Fruit fly (Drosophila melanogaster) whole organism, embryonic: ENCODE measurements around the gene ago.

Experiments used
- Abd-B ChIP-seq: fragments of 200-800 bp; sonication (Bioruptor generic); optimal IDR thresholded peaks from 2 replicates; lab custom pipeline; 2018; ENCODE audit warnings: missing biosample characterization, mild to moderate bottlenecking, missing genetic modification characterization, moderate library complexity
- Adf1 ChIP-seq: fragments of 200-800 bp; sonication (Bioruptor generic); IDR thresholded peaks from 2 replicates; pipeline ENCODE4 v1.3.6; 2022; ENCODE audit warnings: missing biosample characterization, missing genetic modification characterization
- Atf-2 ChIP-seq: fragments of 200-800 bp; sonication (Bioruptor generic); optimal IDR thresholded peaks from 2 replicates; lab custom pipeline; 2016; ENCODE audit warnings: missing biosample characterization, missing genetic modification characterization
- Bgb ChIP-seq: fragments of 200-800 bp; sonication (Bioruptor generic); IDR thresholded peaks from 2 replicates; pipeline ENCODE4 v1.3.6; 2022; ENCODE audit warnings: missing biosample characterization, missing genetic modification characterization; ENCODE audit not compliant: partially characterized antibody
- CG10979 ChIP-seq: fragments of 200-800 bp; sonication (Bioruptor generic); optimal IDR thresholded peaks from 2 replicates; lab custom pipeline; 2018; ENCODE audit warnings: missing biosample characterization, mild to moderate bottlenecking, missing genetic modification characterization, moderate library complexity
- CG11560 ChIP-seq: fragments of 200-800 bp; sonication (Bioruptor generic); IDR thresholded peaks from 3 replicates; pipeline ENCODE4 v1.3.6; 2022; ENCODE audit warnings: missing biosample characterization, missing genetic modification characterization
- CG11723 ChIP-seq: fragments of 200-800 bp; sonication (Bioruptor generic); optimal IDR thresholded peaks from 2 replicates; lab custom pipeline; 2017; ENCODE audit warnings: missing biosample characterization, mild to moderate bottlenecking, missing genetic modification characterization
- CG12942 ChIP-seq: fragments of 200-800 bp; sonication (Bioruptor generic); optimal IDR thresholded peaks from 3 replicates; lab custom pipeline; 2016; ENCODE audit warnings: missing biosample characterization, missing genetic modification characterization
- CG13123 ChIP-seq: fragments of 200-800 bp; sonication (Bioruptor generic); optimal IDR thresholded peaks from 2 replicates; lab custom pipeline; 2016; ENCODE audit warnings: missing biosample characterization, missing genetic modification characterization
- CG17385 ChIP-seq: fragments of 200-800 bp; sonication (Bioruptor generic); optimal IDR thresholded peaks from 3 replicates; lab custom pipeline; 2018; ENCODE audit warnings: missing biosample characterization, mild to moderate bottlenecking, missing genetic modification characterization
- CG2875 ChIP-seq: fragments of 200-800 bp; sonication (Bioruptor generic); optimal IDR thresholded peaks from 2 replicates; lab custom pipeline; 2017; ENCODE audit warnings: missing biosample characterization, mild to moderate bottlenecking, missing genetic modification characterization, missing genetic modification reagents
- CG30431 ChIP-seq: fragments of 200-800 bp; sonication (Bioruptor generic); optimal IDR thresholded peaks from 2 replicates; lab custom pipeline; 2017; ENCODE audit warnings: missing biosample characterization, missing genetic modification characterization
- CG3726 ChIP-seq: fragments of 200-800 bp; sonication (Bioruptor generic); IDR thresholded peaks from 3 replicates; pipeline ENCODE4, ENCODE4 v1.3.6; 2022; ENCODE audit warnings: missing biosample characterization, missing genetic modification characterization
- CG6254 ChIP-seq: fragments of 200-800 bp; sonication (Bioruptor generic); optimal IDR thresholded peaks from 3 replicates; lab custom pipeline; 2017; ENCODE audit warnings: mild to moderate bottlenecking, missing biosample characterization, missing genetic modification reagents, missing genetic modification characterization
- CG7271 ChIP-seq: fragments of 200-800 bp; sonication (Bioruptor generic); optimal IDR thresholded peaks from 2 replicates; lab custom pipeline; 2018; ENCODE audit warnings: missing biosample characterization, mild to moderate bottlenecking, missing genetic modification characterization, moderate library complexity
- CG7357 ChIP-seq: fragments of 200-800 bp; sonication (Bioruptor generic); IDR thresholded peaks from 3 replicates; pipeline ENCODE4 v1.3.6; 2022; ENCODE audit warnings: missing biosample characterization, missing genetic modification characterization
- CG7928 ChIP-seq: fragments of 200-800 bp; sonication (Bioruptor generic); optimal IDR thresholded peaks from 2 replicates; lab custom pipeline; 2017; ENCODE audit warnings: missing biosample characterization, mild to moderate bottlenecking, missing genetic modification characterization
- CG8359 ChIP-seq: fragments of 200-800 bp; sonication (Bioruptor generic); optimal IDR thresholded peaks from 2 replicates; lab custom pipeline; 2017; ENCODE audit warnings: missing biosample characterization, mild to moderate bottlenecking, missing genetic modification characterization, borderline replicate concordance
- CG9797 ChIP-seq: fragments of 200-800 bp; sonication (Bioruptor generic); optimal IDR thresholded peaks from 3 replicates; lab custom pipeline; 2018; ENCODE audit warnings: missing biosample characterization, mild to moderate bottlenecking, missing genetic modification characterization
- CTCF ChIP-seq: fragments of 200-800 bp; sonication (Bioruptor generic); optimal IDR thresholded peaks from 2 replicates; lab custom pipeline; 2017; ENCODE audit warnings: missing biosample characterization, mild to moderate bottlenecking, missing genetic modification characterization, moderate library complexity
- D19A ChIP-seq: fragments of 200-800 bp; optimal IDR thresholded peaks from 3 replicates; lab custom pipeline; 2019; ENCODE audit warnings: missing biosample characterization, mild to moderate bottlenecking, missing genetic modification characterization, moderate library complexity
- Dfd ChIP-seq, 2 experiments: fragments of >200 bp; optimal IDR thresholded peaks; 2 replicates each; lab custom pipeline; 2017; ENCODE audit warnings: missing biosample characterization in 2 of 2, missing genetic modification characterization in 2 of 2
- Dip2 ChIP-seq: fragments of 200-800 bp; sonication (Bioruptor generic); IDR thresholded peaks from 2 replicates; pipeline ENCODE4 v1.3.6; 2022; ENCODE audit warnings: missing biosample characterization, missing genetic modification characterization
- Dip3 ChIP-seq: fragments of 200-800 bp; sonication (Bioruptor generic); optimal IDR thresholded peaks from 3 replicates; lab custom pipeline; 2016; ENCODE audit warnings: missing biosample characterization, missing genetic modification characterization
- Drgx ChIP-seq: fragments of 200-800 bp; sonication (Bioruptor generic); IDR thresholded peaks from 2 replicates; pipeline ENCODE4 v1.3.6; 2022; ENCODE audit warnings: missing biosample characterization, missing genetic modification characterization
- E2f2 ChIP-seq: fragments of 200-800 bp; sonication (Bioruptor generic); IDR thresholded peaks from 2 replicates; pipeline ENCODE4 v1.3.6; 2022; ENCODE audit warnings: missing biosample characterization, missing genetic modification characterization
- Eip74EF ChIP-seq, 2 experiments: fragments of 200-800 bp in 1 of 2; fragments of >200 bp in 1 of 2; sonication (Bioruptor generic) in 1 of 2; optimal IDR thresholded peaks; 2 replicates each; lab custom pipeline; 2017 to 2019; ENCODE audit warnings: missing biosample characterization in 2 of 2, missing genetic modification characterization in 2 of 2, mild to moderate bottlenecking in 1 of 2, moderate library complexity in 1 of 2
- Ets97D ChIP-seq: fragments of 200-800 bp; sonication (Bioruptor generic); optimal IDR thresholded peaks from 3 replicates; lab custom pipeline; 2016; ENCODE audit warnings: missing biosample characterization, missing genetic modification characterization
- HLH54F ChIP-seq: fragments of 200-800 bp; sonication (Bioruptor generic); optimal IDR thresholded peaks from 3 replicates; lab custom pipeline; 2016; ENCODE audit warnings: missing biosample characterization, missing genetic modification characterization
- Hmx ChIP-seq: fragments of 200-800 bp; sonication (Bioruptor generic); optimal IDR thresholded peaks from 2 replicates; lab custom pipeline; 2016; ENCODE audit warnings: missing biosample characterization, missing genetic modification characterization
- Hr51 ChIP-seq, 2 experiments: fragments of 200-800 bp; sonication (Bioruptor generic); optimal IDR thresholded peaks; 2 replicates in 1 of 2; 3 replicates in 1 of 2; lab custom pipeline; 2016 to 2018; ENCODE audit warnings: missing biosample characterization in 2 of 2, missing genetic modification characterization in 2 of 2, mild to moderate bottlenecking in 1 of 2, moderate library complexity in 1 of 2
- MBD-R2 ChIP-seq: fragments of 200-800 bp; sonication (Bioruptor generic); IDR thresholded peaks from 2 replicates; pipeline ENCODE4 v1.3.6; 2022; ENCODE audit warnings: missing biosample characterization, missing genetic modification characterization
- NC2β ChIP-seq: fragments of 200-800 bp; sonication (Bioruptor generic); optimal IDR thresholded peaks from 2 replicates; lab custom pipeline; 2016; ENCODE audit warnings: missing biosample characterization, missing genetic modification characterization
- Pdp1 ChIP-seq, 2 experiments: fragments of 200-800 bp; sonication (Bioruptor generic); optimal IDR thresholded peaks; 3 replicates each; lab custom pipeline; 2016; ENCODE audit warnings: missing biosample characterization in 2 of 2, missing genetic modification characterization in 2 of 2, mild to moderate bottlenecking in 1 of 2, moderate library complexity in 1 of 2
- bigmax ChIP-seq: fragments of 200-800 bp; sonication (Bioruptor generic); optimal IDR thresholded peaks from 2 replicates; lab custom pipeline; 2018; ENCODE audit warnings: missing biosample characterization, mild to moderate bottlenecking, missing genetic modification characterization
- chif ChIP-seq, 2 experiments: fragments of 200-800 bp; sonication (Bioruptor generic); optimal IDR thresholded peaks; 3 replicates each; lab custom pipeline; 2016; ENCODE audit warnings: missing biosample characterization in 2 of 2, missing genetic modification characterization in 2 of 2
- dpn ChIP-seq, 2 experiments: fragments of 200-800 bp; sonication (Bioruptor generic); optimal IDR thresholded peaks; 3 replicates each; lab custom pipeline; 2016; ENCODE audit warnings: missing biosample characterization in 2 of 2, missing genetic modification characterization in 2 of 2
- ems ChIP-seq: fragments of 200-800 bp; sonication (Bioruptor generic); optimal IDR thresholded peaks from 3 replicates; lab custom pipeline; 2016; ENCODE audit warnings: missing biosample characterization, missing genetic modification characterization
- fd102C ChIP-seq: fragments of 200-800 bp; sonication (Bioruptor generic); optimal IDR thresholded peaks from 2 replicates; lab custom pipeline; 2018; ENCODE audit warnings: missing biosample characterization, mild to moderate bottlenecking, missing genetic modification characterization, moderate library complexity
- grn ChIP-seq: fragments of 200-800 bp; sonication (Bioruptor generic); optimal IDR thresholded peaks from 3 replicates; lab custom pipeline; 2017; ENCODE audit warnings: missing biosample characterization, missing genetic modification characterization
- hb ChIP-seq: fragments of 200-800 bp; sonication (Bioruptor generic); IDR thresholded peaks from 3 replicates; pipeline ENCODE4 v1.3.6; 2022; ENCODE audit warnings: missing biosample characterization, missing genetic modification characterization; ENCODE audit not compliant: partially characterized antibody
- hkb ChIP-seq, 2 experiments: fragments of 200-800 bp in 1 of 2; fragments of >200 bp in 1 of 2; sonication (Bioruptor generic) in 1 of 2; IDR thresholded peaks in 1 of 2; optimal IDR thresholded peaks in 1 of 2; 2 replicates each; pipeline versions ENCODE4 v1.3.6 to Lab custom; 2017 to 2022; ENCODE audit warnings: missing biosample characterization in 1 of 2, missing genetic modification characterization in 1 of 2
- jigr1 ChIP-seq: fragments of 200-800 bp; sonication (Bioruptor generic); IDR thresholded peaks from 3 replicates; pipeline ENCODE4 v1.3.6; 2022; ENCODE audit warnings: missing biosample characterization, missing genetic modification characterization
- mam ChIP-seq: fragments of 200-800 bp; sonication (Bioruptor generic); optimal IDR thresholded peaks from 3 replicates; lab custom pipeline; 2016; ENCODE audit warnings: missing biosample characterization, missing genetic modification characterization
- nerfin-2 ChIP-seq: fragments of 200-800 bp; sonication (Bioruptor generic); IDR thresholded peaks from 2 replicates; pipeline ENCODE4 v1.3.6; 2022; ENCODE audit warnings: missing biosample characterization, missing genetic modification characterization; ENCODE audit not compliant: partially characterized antibody
- oc ChIP-seq: fragments of 200-800 bp; sonication (Bioruptor generic); optimal IDR thresholded peaks from 2 replicates; lab custom pipeline; 2018; ENCODE audit warnings: missing biosample characterization, mild to moderate bottlenecking, missing genetic modification characterization, moderate library complexity
- pb ChIP-seq: fragments of 200-800 bp; sonication (Bioruptor generic); optimal IDR thresholded peaks from 3 replicates; lab custom pipeline; 2016; ENCODE audit warnings: missing biosample characterization, missing genetic modification characterization
- pum ChIP-seq: fragments of 200-800 bp; sonication (Bioruptor generic); optimal IDR thresholded peaks from 2 replicates; lab custom pipeline; 2016; ENCODE audit warnings: missing biosample characterization, missing genetic modification characterization
- sima ChIP-seq: fragments of 200-800 bp; sonication (Bioruptor generic); optimal IDR thresholded peaks from 2 replicates; lab custom pipeline; 2016; ENCODE audit warnings: missing biosample characterization, missing genetic modification characterization
- stwl ChIP-seq: fragments of 200-800 bp; sonication (Bioruptor generic); optimal IDR thresholded peaks from 3 replicates; lab custom pipeline; 2018; ENCODE audit warnings: missing biosample characterization, mild to moderate bottlenecking, missing genetic modification characterization, moderate library complexity

ago gene

DNA sequence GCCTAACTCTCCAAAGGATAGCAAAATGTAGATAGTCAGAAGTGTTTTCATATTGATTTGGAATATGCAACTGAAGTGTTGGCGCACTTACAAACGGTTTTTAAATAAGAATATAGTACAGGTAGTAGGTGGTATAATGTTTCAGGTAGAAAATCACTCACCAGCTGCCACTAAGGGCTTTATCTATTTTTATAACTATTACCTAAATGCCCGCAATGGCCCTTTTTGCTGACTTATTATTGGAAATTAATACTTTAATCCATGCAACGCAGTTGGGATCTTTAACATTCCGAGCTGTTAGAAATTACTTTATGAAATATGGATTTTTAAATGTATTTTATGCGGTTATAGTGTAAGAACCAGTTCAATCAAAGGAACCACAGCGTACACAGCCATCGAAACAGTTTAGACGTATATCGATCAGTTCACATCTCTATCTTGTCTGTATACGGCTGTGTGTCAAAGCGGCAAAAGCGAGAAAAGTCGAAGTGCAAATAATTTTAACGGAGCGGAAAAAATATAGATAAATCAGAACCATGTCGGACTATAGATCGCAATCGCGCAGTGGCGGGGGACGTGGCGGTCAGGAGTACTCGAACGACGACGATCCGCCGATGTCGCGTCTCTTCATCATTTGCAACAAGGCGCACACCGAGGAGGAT, 29.5 kb upstream of the ago start, which contains the start of the genes srw and CG1316 (continued):
- no peak for TF ChIP-seq pum (GFP tag; lab: Kevin White, UChicago)
- no peak for TF ChIP-seq sima (GFP tag; lab: Kevin White, UChicago)
- TF ChIP-seq nerfin-2 = no peak
- no peak for TF ChIP-seq Dip2 (GFP tag; lab: Robert Waterston, UW)
- TF ChIP-seq bigmax (GFP tag; lab: Kevin White, UChicago) = peak; percentile 43
- TF ChIP-seq ems (GFP tag; lab: Kevin White, UChicago) = no peak
- TF ChIP-seq hkb (optimal IDR thresholded peaks at IDR 0.05; lab: Kevin White, UChicago) = no peak
- no peak for TF ChIP-seq hkb (GFP tag; IDR thresholded peaks at IDR 0.05; lab: Robert Waterston, UW)
- TF ChIP-seq CG9797 (GFP tag; lab: Kevin White, UChicago) = peak; percentile 3
- TF ChIP-seq Adf1 (GFP tag; lab: Robert Waterston, UW) = no peak
- no peak for TF ChIP-seq Atf-2 (GFP tag; lab: Kevin White, UChicago)
- TF ChIP-seq Dfd (GFP tag; optimal IDR thresholded peaks at IDR 0.05; lab: Kevin White, UChicago) = no peak
- TF ChIP-seq CTCF (GFP tag; lab: Kevin White, UChicago) = no peak
- no peak for TF ChIP-seq CG6254
- TF ChIP-seq hb = no peak
- TF ChIP-seq dpn (GFP tag; optimal IDR thresholded peaks at IDR 0.05; lab: Kevin White, UChicago) = no peak
- no peak for TF ChIP-seq CG2875 (GFP tag; lab: Kevin White, UChicago)
- no peak for TF ChIP-seq chif (GFP tag; optimal IDR thresholded peaks at IDR 0.05; lab: Kevin White, UChicago)
- no peak for TF ChIP-seq CG13123 (GFP tag; lab: Kevin White, UChicago)
- TF ChIP-seq pb (GFP tag; lab: Kevin White, UChicago) = no peak
- no peak for TF ChIP-seq CG3726 (GFP tag; lab: Robert Waterston, UW)
- no peak for TF ChIP-seq CG8359
- no peak for TF ChIP-seq Eip74EF (GFP tag; optimal IDR thresholded peaks at IDR 0.05; lab: Kevin White, UChicago)
- TF ChIP-seq CG17385 = no peak
- TF ChIP-seq CG11560 = no peak
- no peak for TF ChIP-seq jigr1
- TF ChIP-seq CG7928 (GFP tag; lab: Kevin White, UChicago) = peak; percentile 29
- TF ChIP-seq Drgx (GFP tag; lab: Robert Waterston, UW) = no peak
- TF ChIP-seq CG12942 (GFP tag; lab: Kevin White, UChicago) = no peak
- TF ChIP-seq Abd-B = no peak
- TF ChIP-seq Ets97D (GFP tag; lab: Kevin White, UChicago) = no peak
- TF ChIP-seq CG7357 (GFP tag; lab: Robert Waterston, UW) = no peak
- TF ChIP-seq Hmx (GFP tag; lab: Kevin White, UChicago) = no peak
- no peak for TF ChIP-seq Pdp1 (GFP tag; optimal IDR thresholded peaks at IDR 0.05; lab: Kevin White, UChicago)
- no peak for TF ChIP-seq CG11723 (GFP tag; lab: Kevin White, UChicago)
- peak; percentile 75 for TF ChIP-seq MBD-R2 (GFP tag; lab: Robert Waterston, UW)
- no peak for TF ChIP-seq CG10979
- TF ChIP-seq NC2β (GFP tag; lab: Kevin White, UChicago) = no peak
- TF ChIP-seq mam (GFP tag; lab: Kevin White, UChicago) = no peak
- TF ChIP-seq stwl (tag; lab: Kevin White, UChicago) = peak; percentile 23
- TF ChIP-seq Bgb (GFP tag; lab: Robert Waterston, UW) = peak; percentile 52
- no peak for TF ChIP-seq HLH54F (GFP tag; lab: Kevin White, UChicago)
- peak; percentile 71 for TF ChIP-seq E2f2 (GFP tag; lab: Robert Waterston, UW)
- TF ChIP-seq fd102C (GFP tag; lab: Kevin White, UChicago) = no peak
- TF ChIP-seq Dip3 (GFP tag; lab: Kevin White, UChicago) = no peak
- TF ChIP-seq CG30431 (GFP tag; lab: Kevin White, UChicago) = no peak
- no peak for TF ChIP-seq grn
- no peak for TF ChIP-seq CG7271
- no peak for TF ChIP-seq oc (tag; lab: Kevin White, UChicago)
- no peak for TF ChIP-seq D19A (tag; lab: Kevin White, UChicago)
- no peak for TF ChIP-seq Hr51 (GFP tag; optimal IDR thresholded peaks at IDR 0.05; lab: Kevin White, UChicago)
